Worm (Caenorhabditis elegans): ENCODE data around the gene C04E6.12.

Gene C04E6.12

DNA sequence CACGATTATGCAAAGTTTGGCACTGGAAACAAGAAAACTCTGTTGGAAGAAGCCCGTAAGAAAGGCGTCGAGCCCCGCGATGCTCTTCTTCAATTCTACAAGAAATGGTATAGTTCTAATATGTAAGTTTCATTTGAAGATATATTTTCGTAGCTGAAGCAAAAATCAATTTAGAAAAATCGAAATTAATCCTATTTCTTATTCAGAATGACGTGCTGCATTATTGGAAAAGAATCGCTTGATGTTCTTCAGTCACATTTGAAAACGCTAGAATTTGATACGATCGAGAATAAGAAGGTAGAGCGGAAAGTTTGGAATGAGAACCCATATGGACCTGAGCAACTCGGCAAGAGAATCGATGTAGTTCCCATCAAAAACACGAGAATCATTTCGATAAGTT lies 42.8 kb downstream of the C04E6.12 start:
- TF ChIP-seq unc-39 (tag; optimal IDR thresholded peaks at IDR 0.05) (no peak), unc-62 (GFP tag; optimal IDR thresholded peaks at IDR 0.05 in 1 of 2) (peak in 1 of 2 experiments; percentile 90), unc-62 (tag; optimal IDR thresholded peaks at IDR 0.05) (no peak), lin-15B (tag; optimal IDR thresholded peaks at IDR 0.05) (no peak), T26A8.4 (GFP tag; IDR thresholded peaks at IDR 0.05) (no peak), lsy-2 (tag; optimal IDR thresholded peaks at IDR 0.05) (no peak), aha-1 (tag) (peak; percentile 27), tra-1 (GFP tag; IDR thresholded peaks at IDR 0.05) (no peak), ama-1 (optimal IDR thresholded peaks at IDR 0.05) (no peak), arid-1 (GFP tag; conservative IDR thresholded peaks at IDR 0.05) (no peak), lim-7 (GFP tag; IDR thresholded peaks at IDR 0.05) (no peak), snpc-1.2 (GFP tag; IDR thresholded peaks at IDR 0.05) (no peak)

DNA sequence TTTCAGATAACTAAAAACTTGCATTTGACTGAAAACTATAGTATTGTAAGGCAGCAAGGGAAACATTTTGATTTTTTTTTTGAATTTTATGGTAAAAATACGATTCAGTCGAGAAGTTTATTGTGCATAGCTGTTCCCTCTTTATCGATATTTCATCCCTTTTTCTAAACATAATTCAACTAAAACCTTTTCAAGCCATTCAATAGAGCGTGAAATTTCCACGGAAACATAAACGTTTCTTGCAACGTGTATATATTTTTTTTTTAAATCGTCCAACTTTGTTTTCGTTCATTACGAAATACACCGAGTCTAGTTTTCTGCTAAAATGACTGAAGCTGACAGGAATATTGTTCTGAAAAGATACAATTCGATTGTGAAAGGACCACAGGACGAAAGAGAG lies 48.0 kb downstream of the C04E6.12 start, which contains the start of gene C02G6.2:
Gene C02G6.2 (plus strand): TSS at position 301 of the 400 bp plus-strand sequence.
- TF ChIP-seq mxl-3 (GFP tag; optimal IDR thresholded peaks at IDR 0.05) (no peak), lsy-2 (tag; optimal IDR thresholded peaks at IDR 0.05) (no peak), F49E8.2 (tag; optimal IDR thresholded peaks at IDR 0.05; ENCODE audit: borderline replicate concordance) (no peak), unc-62 (GFP tag; optimal IDR thresholded peaks at IDR 0.05 in 1 of 2) (no peak), unc-62 (tag; optimal IDR thresholded peaks at IDR 0.05) (no peak), ctbp-1 (GFP tag; IDR thresholded peaks at IDR 0.05) (no peak), F44E2.7 (GFP tag; IDR thresholded peaks at IDR 0.05) (no peak), mdt-29 (GFP tag; IDR thresholded peaks at IDR 0.05) (no peak), Y105C5A.15 (GFP tag; IDR thresholded peaks at IDR 0.05) (no peak), nhr-11 (tag; optimal IDR thresholded peaks at IDR 0.05) (no peak), tag-97 (GFP tag; IDR thresholded peaks at IDR 0.05) (no peak), ceh-82 (tag; optimal IDR thresholded peaks at IDR 0.05) (no peak), Y48G9A.11 (GFP tag; IDR thresholded peaks at IDR 0.05) (no peak), nhr-41 (GFP tag; IDR thresholded peaks at IDR 0.05) (no peak), daf-19 (GFP tag; conservative IDR thresholded peaks at IDR 0.05) (no peak), hif-1 (tag; optimal IDR thresholded peaks at IDR 0.05) (no peak), tra-1 (GFP tag; IDR thresholded peaks at IDR 0.05) (no peak)

DNA sequence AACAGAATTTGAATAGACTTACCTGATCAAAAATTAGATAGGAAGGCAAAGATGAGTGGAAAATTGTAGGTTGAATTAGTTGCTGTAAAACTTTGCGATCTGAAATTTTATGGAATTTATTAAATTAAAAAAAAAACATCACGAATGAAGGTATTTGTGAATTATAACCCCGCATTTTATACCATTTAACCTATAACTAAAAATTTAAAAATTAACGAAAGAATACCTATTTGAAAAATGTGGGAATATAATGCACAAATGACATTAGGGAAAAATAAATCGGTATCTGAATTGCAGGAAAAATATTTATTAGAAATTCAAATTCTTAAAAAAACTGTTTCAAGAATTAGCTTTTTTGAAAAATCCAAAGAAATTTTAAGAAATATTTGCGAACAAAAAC lies 50.6 kb downstream of the C04E6.12 start, which contains the start of gene F26F12.4:
Gene F26F12.4 (minus strand): TSS at position 101 of the 400 bp plus-strand sequence.
- TF ChIP-seq set-16 (GFP tag; IDR thresholded peaks at IDR 0.05): no peak
- TF ChIP-seq duxl-1 (tag; optimal IDR thresholded peaks at IDR 0.05; ENCODE audit: poor library complexity): no peak
- TF ChIP-seq unc-62 (GFP tag; optimal IDR thresholded peaks at IDR 0.05 in 1 of 2): no peak
- no peak for TF ChIP-seq unc-62 (tag; optimal IDR thresholded peaks at IDR 0.05)
- TF ChIP-seq sdz-12 (GFP tag; optimal IDR thresholded peaks at IDR 0.05): no peak
- TF ChIP-seq nhr-6 (tag; optimal IDR thresholded peaks at IDR 0.05): no peak
- no peak for TF ChIP-seq daf-19 (GFP tag; conservative IDR thresholded peaks at IDR 0.05)
- TF ChIP-seq lin-15B (tag; optimal IDR thresholded peaks at IDR 0.05): no peak
- no peak for TF ChIP-seq ces-1 (GFP tag; optimal IDR thresholded peaks at IDR 0.05)
- no peak for TF ChIP-seq madf-9 (GFP tag; conservative IDR thresholded peaks at IDR 0.05)
- TF ChIP-seq nhr-41 (GFP tag; IDR thresholded peaks at IDR 0.05): no peak
- no peak for TF ChIP-seq spr-3 (GFP tag; optimal IDR thresholded peaks at IDR 0.05)
- no peak for TF ChIP-seq daf-8 (GFP tag; IDR thresholded peaks at IDR 0.05)
- no peak for TF ChIP-seq fos-1 (tag; optimal IDR thresholded peaks at IDR 0.05)
- no peak for TF ChIP-seq egl-43 (GFP tag; IDR thresholded peaks at IDR 0.05)
- TF ChIP-seq dve-1 (tag; optimal IDR thresholded peaks at IDR 0.05; ENCODE audit: insufficient read depth): no peak
- TF ChIP-seq jun-1 (tag; optimal IDR thresholded peaks at IDR 0.05): no peak
